Worm (Caenorhabditis elegans) whole organism, mixed stage, embryonic: ENCODE data around the gene kcc-3.

Source experiments
- M03D4.4 ChIP-seq: sonication (generic microtip); optimal IDR thresholded peaks from 2 replicates; lab custom pipeline; 2017; ENCODE audit warnings: mild to moderate bottlenecking, missing genetic modification characterization, missing compliant biosample characterization
- bed-3 ChIP-seq: fragments of 200-800 bp; sonication (Bioruptor generic); optimal IDR thresholded peaks from 3 replicates; lab custom pipeline; 2018; ENCODE audit warnings: mild to moderate bottlenecking, missing genetic modification characterization, moderate library complexity, missing compliant biosample characterization
- ceh-39 ChIP-seq: fragments of 150-350 bp; optimal IDR thresholded peaks from 2 replicates; lab custom pipeline; 2014; ENCODE audit warnings: missing biosample characterization, missing genetic modification characterization
- ceh-43 ChIP-seq: fragments of 200-800 bp; sonication (Bioruptor generic); optimal IDR thresholded peaks from 2 replicates; lab custom pipeline; 2018; ENCODE audit warnings: mild to moderate bottlenecking, missing genetic modification characterization, moderate library complexity, missing compliant biosample characterization
- ces-1 ChIP-seq: fragments of 150-350 bp; optimal IDR thresholded peaks from 2 replicates; lab custom pipeline; 2014; ENCODE audit warnings: missing biosample characterization, missing genetic modification reagents, missing genetic modification characterization
- cnd-1 ChIP-seq: fragments of 200-800 bp; sonication (Bioruptor generic); optimal IDR thresholded peaks from 2 replicates; lab custom pipeline; 2018; ENCODE audit warnings: mild to moderate bottlenecking, missing genetic modification characterization, missing compliant biosample characterization
- drap-1 ChIP-seq: fragments of 200-800 bp; sonication (Bioruptor generic); optimal IDR thresholded peaks from 3 replicates; lab custom pipeline; 2018; ENCODE audit warnings: mild to moderate bottlenecking, missing genetic modification characterization, missing compliant biosample characterization
- elt-1 ChIP-seq: sonication (generic microtip); optimal IDR thresholded peaks from 2 replicates; lab custom pipeline; 2017; ENCODE audit warnings: missing genetic modification characterization, mild to moderate bottlenecking, missing compliant biosample characterization, antibody characterized with exemption, moderate library complexity, borderline replicate concordance; ENCODE audit not compliant: insufficient read depth
- elt-3 ChIP-seq: fragments of 150-350 bp; optimal IDR thresholded peaks from 2 replicates; lab custom pipeline; 2014; ENCODE audit warnings: missing biosample characterization, missing genetic modification characterization
- flh-1 ChIP-seq: fragments of 200-800 bp; sonication (Bioruptor generic); optimal IDR thresholded peaks from 2 replicates; lab custom pipeline; 2018; ENCODE audit warnings: mild to moderate bottlenecking, missing genetic modification characterization, moderate library complexity, missing compliant biosample characterization
- ham-2 ChIP-seq: fragments of 200-800 bp; sonication (Bioruptor generic); optimal IDR thresholded peaks from 2 replicates; lab custom pipeline; 2018; ENCODE audit warnings: mild to moderate bottlenecking, missing genetic modification characterization, missing compliant biosample characterization
- hlh-1 ChIP-seq: fragments of 150-350 bp; optimal IDR thresholded peaks from 2 replicates; lab custom pipeline; 2014; ENCODE audit warnings: missing biosample characterization, missing genetic modification reagents, missing genetic modification characterization
- lin-13 ChIP-seq: fragments of 150-350 bp; optimal IDR thresholded peaks from 2 replicates; lab custom pipeline; 2014; ENCODE audit warnings: missing biosample characterization, missing genetic modification characterization
- lin-32 ChIP-seq: fragments of 200-800 bp; sonication (Bioruptor generic); optimal IDR thresholded peaks from 2 replicates; lab custom pipeline; 2018; ENCODE audit warnings: mild to moderate bottlenecking, missing genetic modification characterization, missing compliant biosample characterization
- lsy-2 ChIP-seq: fragments of 150-350 bp; optimal IDR thresholded peaks from 2 replicates; lab custom pipeline; 2014; ENCODE audit warnings: missing biosample characterization, missing genetic modification characterization
- mab-5 ChIP-seq: fragments of 150-350 bp; optimal IDR thresholded peaks from 2 replicates; lab custom pipeline; 2014; ENCODE audit warnings: missing biosample characterization, missing genetic modification characterization
- mep-1 ChIP-seq: fragments of 150-350 bp; optimal IDR thresholded peaks from 2 replicates; lab custom pipeline; 2017; ENCODE audit warnings: missing biosample characterization, missing genetic modification reagents, missing genetic modification characterization, inconsistent platforms
- mls-2 ChIP-seq: sonication (generic microtip); optimal IDR thresholded peaks from 2 replicates; lab custom pipeline; 2016; ENCODE audit warnings: mild to moderate bottlenecking, missing genetic modification characterization, moderate library complexity, missing compliant biosample characterization
- nhr-12 ChIP-seq: fragments of 150-350 bp; optimal IDR thresholded peaks from 2 replicates; lab custom pipeline; 2014; ENCODE audit warnings: missing biosample characterization, missing genetic modification characterization
- nhr-2 ChIP-seq: fragments of 150-350 bp; optimal IDR thresholded peaks from 2 replicates; lab custom pipeline; 2014; ENCODE audit warnings: missing biosample characterization, missing genetic modification characterization
- nhr-237 ChIP-seq: fragments of 150-350 bp; optimal IDR thresholded peaks from 2 replicates; lab custom pipeline; 2014; ENCODE audit warnings: missing biosample characterization, missing genetic modification characterization
- nhr-28 ChIP-seq: fragments of 150-350 bp; optimal IDR thresholded peaks from 2 replicates; lab custom pipeline; 2014; ENCODE audit warnings: missing biosample characterization, missing genetic modification characterization
- nhr-76 ChIP-seq: sonication (generic microtip); optimal IDR thresholded peaks from 2 replicates; lab custom pipeline; 2017; ENCODE audit warnings: missing biosample characterization, missing genetic modification characterization
- pha-4 ChIP-seq: fragments of 150-350 bp; optimal IDR thresholded peaks from 2 replicates; lab custom pipeline; 2018; ENCODE audit warnings: missing biosample characterization, missing genetic modification reagents, missing genetic modification characterization
- sem-2 ChIP-seq: fragments of 200-800 bp; sonication (Bioruptor generic); optimal IDR thresholded peaks from 2 replicates; lab custom pipeline; 2018; ENCODE audit warnings: mild to moderate bottlenecking, missing genetic modification characterization, missing compliant biosample characterization
- snpc-4 ChIP-seq: fragments of 150-350 bp; optimal IDR thresholded peaks from 2 replicates; lab custom pipeline; 2014; ENCODE audit warnings: missing biosample characterization, missing genetic modification characterization
- sptf-1 ChIP-seq: sonication (generic microtip); optimal IDR thresholded peaks from 2 replicates; lab custom pipeline; 2017; ENCODE audit warnings: mild to moderate bottlenecking, missing genetic modification characterization, moderate library complexity, missing compliant biosample characterization
- tbx-8 ChIP-seq: fragments of 200-800 bp; sonication (Bioruptor generic); optimal IDR thresholded peaks from 2 replicates; lab custom pipeline; 2018; ENCODE audit warnings: mild to moderate bottlenecking, missing genetic modification characterization, moderate library complexity, missing compliant biosample characterization
- unc-120 ChIP-seq: sonication (generic microtip); optimal IDR thresholded peaks from 2 replicates; lab custom pipeline; 2017; ENCODE audit warnings: missing genetic modification characterization, missing compliant biosample characterization; ENCODE audit not compliant: poor library complexity, severe bottlenecking
- unc-39 ChIP-seq: fragments of 150-350 bp; optimal IDR thresholded peaks from 2 replicates; lab custom pipeline; 2014; ENCODE audit warnings: missing biosample characterization, missing genetic modification characterization
- unc-62 ChIP-seq: fragments of 150-350 bp; optimal IDR thresholded peaks from 2 replicates; lab custom pipeline; 2014; ENCODE audit warnings: missing biosample characterization, missing genetic modification reagents, missing genetic modification characterization
- zip-8 ChIP-seq: fragments of 150-350 bp; optimal IDR thresholded peaks from 2 replicates; lab custom pipeline; 2014; ENCODE audit warnings: missing biosample characterization, missing genetic modification characterization
- ztf-11 ChIP-seq: fragments of 150-350 bp; optimal IDR thresholded peaks from 2 replicates; lab custom pipeline; 2014; ENCODE audit warnings: missing biosample characterization, missing genetic modification characterization

The kcc-3 gene

DNA sequence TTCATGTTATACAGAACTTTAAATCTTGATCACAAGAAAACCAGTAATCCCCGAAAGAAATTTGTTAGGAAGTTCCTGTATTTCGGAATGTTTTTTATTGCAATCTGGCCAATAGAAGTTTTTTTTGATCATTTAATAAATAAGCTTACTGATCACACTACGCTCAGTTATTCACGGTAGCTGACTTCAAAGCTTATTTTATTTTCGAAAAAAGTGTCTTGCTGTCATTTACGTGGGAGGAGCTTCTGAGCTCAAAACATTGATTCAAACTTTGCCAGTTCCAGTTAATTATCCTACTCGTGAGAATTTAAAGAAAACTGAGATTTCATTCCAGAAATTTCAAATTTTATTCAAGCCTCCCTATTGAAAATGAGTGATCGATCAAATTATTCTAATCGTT is 1.8 kb downstream of the kcc-3 start, which contains the start of gene srd-54:
Gene srd-54 (plus strand): TSS at position 301 of the 400 bp plus-strand sequence.
- no peak for TF ChIP-seq sem-2
- TF ChIP-seq ham-2, result no peak
- TF ChIP-seq sptf-1 (tag; lab: Kevin White, UChicago), result no peak
- TF ChIP-seq nhr-76, result no peak
- no peak for TF ChIP-seq ces-1 (GFP tag; lab: Kevin White, UChicago)
- no peak for TF ChIP-seq snpc-4 (tag; lab: Kevin White, UChicago)
- TF ChIP-seq ztf-11 (tag; lab: Kevin White, UChicago), result no peak
- TF ChIP-seq unc-62 (GFP tag; lab: Kevin White, UChicago), result no peak
- no peak for TF ChIP-seq mab-5 (tag; lab: Kevin White, UChicago)
- no peak for TF ChIP-seq hlh-1 (tag; lab: Kevin White, UChicago)
- TF ChIP-seq lin-32 (GFP tag; lab: Kevin White, UChicago), result no peak
- no peak for TF ChIP-seq tbx-8 (GFP tag; lab: Kevin White, UChicago)
- TF ChIP-seq unc-39, result no peak
- TF ChIP-seq elt-3, result no peak

ce11 chrII:7420796-7421386 is 13.2 kb downstream of the kcc-3 start:
- no peak for TF ChIP-seq tbx-8 (GFP tag; lab: Kevin White, UChicago)
- TF ChIP-seq ceh-43 (GFP tag; lab: Kevin White, UChicago), result no peak
- TF ChIP-seq unc-39, result no peak
- TF ChIP-seq nhr-12 (tag; lab: Kevin White, UChicago), result no peak
- TF ChIP-seq nhr-28, result no peak
- no peak for TF ChIP-seq M03D4.4
- no peak for TF ChIP-seq mep-1 (tag; lab: Kevin White, UChicago)
- no peak for TF ChIP-seq nhr-2
- no peak for TF ChIP-seq ceh-39 (tag; lab: Kevin White, UChicago)
- TF ChIP-seq ham-2, result no peak
- no peak for TF ChIP-seq mls-2
- TF ChIP-seq elt-3, result no peak
- no peak for TF ChIP-seq elt-1
- no peak for TF ChIP-seq zip-8 (tag; lab: Kevin White, UChicago)
- no peak for TF ChIP-seq ztf-11 (tag; lab: Kevin White, UChicago)
- TF ChIP-seq drap-1, result no peak
- no peak for TF ChIP-seq nhr-76
- no peak for TF ChIP-seq lsy-2
- no peak for TF ChIP-seq unc-120

- no peak for TF ChIP-seq M03D4.4
- no peak for TF ChIP-seq elt-1
- no peak for TF ChIP-seq nhr-2
- no peak for TF ChIP-seq unc-39
- no peak for TF ChIP-seq ceh-39 (tag; lab: Kevin White, UChicago)
- TF ChIP-seq mep-1 (tag; lab: Kevin White, UChicago), result no peak
- TF ChIP-seq nhr-76, result no peak
- TF ChIP-seq pha-4 (tag; lab: Kevin White, UChicago), result no peak
- no peak for TF ChIP-seq mls-2
- TF ChIP-seq lin-13 (tag; lab: Kevin White, UChicago), result no peak
- no peak for TF ChIP-seq hlh-1 (tag; lab: Kevin White, UChicago)
- TF ChIP-seq nhr-237 (tag; lab: Kevin White, UChicago), result no peak
- no peak for TF ChIP-seq cnd-1
- no peak for TF ChIP-seq mab-5 (tag; lab: Kevin White, UChicago)
- TF ChIP-seq zip-8 (tag; lab: Kevin White, UChicago), result no peak
Measured at ce11 chrII:7420157-7420556, 13.9 kb downstream of the kcc-3 start.

DNA sequence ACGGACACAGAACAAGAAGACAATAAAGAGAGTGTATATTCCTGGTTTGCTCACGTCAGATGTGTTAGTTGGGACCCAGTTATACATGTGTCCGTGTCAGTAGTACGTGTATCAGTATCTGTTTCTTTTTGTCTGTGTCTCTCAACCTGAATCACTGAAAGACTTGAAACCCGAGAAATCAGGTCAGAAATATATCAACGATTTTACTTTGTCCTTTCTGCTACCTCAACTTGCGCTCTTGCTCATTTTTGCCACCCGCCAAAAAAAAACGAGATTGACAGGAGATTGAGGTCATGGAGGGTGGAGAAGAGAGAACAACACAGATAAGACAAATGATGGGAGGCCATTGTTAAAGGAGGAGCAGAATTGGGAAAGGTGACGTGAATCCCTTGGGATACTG is 14.5 kb downstream of the kcc-3 start:
- TF ChIP-seq tbx-8 (GFP tag; lab: Kevin White, UChicago) (no peak), mab-5 (tag; lab: Kevin White, UChicago) (no peak), nhr-76 (no peak), elt-3 (no peak), lin-32 (GFP tag; lab: Kevin White, UChicago) (no peak), nhr-12 (tag; lab: Kevin White, UChicago) (no peak), hlh-1 (tag; lab: Kevin White, UChicago) (no peak)

ce11 chrII:7413764-7414163 is 20.3 kb downstream of the kcc-3 start:
- TF ChIP-seq ham-2 (no peak), lsy-2 (no peak), bed-3 (GFP tag; lab: Kevin White, UChicago) (no peak), unc-39 (no peak), nhr-12 (tag; lab: Kevin White, UChicago) (no peak), snpc-4 (tag; lab: Kevin White, UChicago) (no peak), mep-1 (tag; lab: Kevin White, UChicago) (no peak), tbx-8 (GFP tag; lab: Kevin White, UChicago) (no peak), lin-13 (tag; lab: Kevin White, UChicago) (no peak), nhr-28 (no peak), ztf-11 (tag; lab: Kevin White, UChicago) (no peak), elt-3 (no peak), lin-32 (GFP tag; lab: Kevin White, UChicago) (no peak), nhr-237 (tag; lab: Kevin White, UChicago) (no peak), hlh-1 (tag; lab: Kevin White, UChicago) (no peak), mls-2 (no peak), nhr-2 (no peak), M03D4.4 (no peak), flh-1 (GFP tag; lab: Kevin White, UChicago) (no peak), drap-1 (no peak)
